Fruit fly (Drosophila melanogaster) whole organism, embryonic: ENCODE data around the gene CG17612.

Source experiments
- Atf3 ChIP-seq: fragments of 200-800 bp; sonication (Bioruptor generic); optimal IDR thresholded peaks from 3 replicates; lab custom pipeline; 2016; ENCODE audit warnings: missing biosample characterization, missing genetic modification characterization
- CG10267 ChIP-seq: fragments of 200-800 bp; sonication (Bioruptor generic); optimal IDR thresholded peaks from 2 replicates; lab custom pipeline; 2018; ENCODE audit warnings: missing biosample characterization, mild to moderate bottlenecking, missing genetic modification characterization, moderate library complexity
- CG10565 ChIP-seq: fragments of 200-800 bp; sonication (Bioruptor generic); optimal IDR thresholded peaks from 3 replicates; lab custom pipeline; 2016; ENCODE audit warnings: missing biosample characterization, mild to moderate bottlenecking, missing genetic modification characterization
- CG11085 ChIP-seq: fragments of 200-800 bp; sonication (Bioruptor generic); IDR thresholded peaks from 2 replicates; pipeline ENCODE4 v1.3.6; 2022; ENCODE audit warnings: missing biosample characterization, missing genetic modification characterization
- CG11560 ChIP-seq: fragments of 200-800 bp; sonication (Bioruptor generic); IDR thresholded peaks from 3 replicates; pipeline ENCODE4 v1.3.6; 2022; ENCODE audit warnings: missing biosample characterization, missing genetic modification characterization
- CG14014 ChIP-seq: fragments of 200-800 bp; sonication (Bioruptor generic); IDR thresholded peaks from 2 replicates; pipeline ENCODE4 v1.3.6; 2022; ENCODE audit warnings: missing biosample characterization, missing genetic modification characterization
- CG14050 ChIP-seq: fragments of 200-800 bp; sonication (Bioruptor generic); IDR thresholded peaks from 3 replicates; pipeline ENCODE4 v1.3.6; 2022; ENCODE audit warnings: missing biosample characterization, missing genetic modification characterization
- CG14710 ChIP-seq: fragments of 200-800 bp; sonication (Bioruptor generic); optimal IDR thresholded peaks from 3 replicates; lab custom pipeline; 2019; ENCODE audit warnings: missing biosample characterization, mild to moderate bottlenecking, missing genetic modification characterization, moderate library complexity
- CG15073 ChIP-seq: fragments of 200-800 bp; sonication (Bioruptor generic); optimal IDR thresholded peaks from 2 replicates; lab custom pipeline; 2016; ENCODE audit warnings: missing biosample characterization, missing genetic modification characterization
- CG17612 ChIP-seq: fragments of 200-800 bp; sonication (Bioruptor generic); IDR thresholded peaks from 2 replicates; pipeline ENCODE4 v1.3.6; 2022; ENCODE audit warnings: missing biosample characterization, missing genetic modification characterization
- CG18599 ChIP-seq: fragments of 200-800 bp; sonication (Bioruptor generic); optimal IDR thresholded peaks from 3 replicates; lab custom pipeline; 2017; ENCODE audit warnings: missing biosample characterization, missing genetic modification characterization, mild to moderate bottlenecking, moderate library complexity, missing genetic modification reagents
- CG18764 ChIP-seq: fragments of 200-800 bp; sonication (Bioruptor generic); optimal IDR thresholded peaks from 3 replicates; lab custom pipeline; 2016; ENCODE audit warnings: missing biosample characterization, missing genetic modification characterization
- CG30403 ChIP-seq: fragments of 200-800 bp; sonication (Bioruptor generic); optimal IDR thresholded peaks from 3 replicates; lab custom pipeline; 2016; ENCODE audit warnings: missing biosample characterization, missing genetic modification characterization
- CG30431 ChIP-seq: fragments of 200-800 bp; sonication (Bioruptor generic); optimal IDR thresholded peaks from 2 replicates; lab custom pipeline; 2017; ENCODE audit warnings: missing biosample characterization, missing genetic modification characterization
- CG32532 ChIP-seq: fragments of 200-800 bp; sonication (Bioruptor generic); IDR thresholded peaks from 2 replicates; pipeline ENCODE4 v1.3.6; 2022; ENCODE audit warnings: missing biosample characterization, missing genetic modification characterization
- CG32772 ChIP-seq: fragments of 200-800 bp; sonication (Bioruptor generic); IDR thresholded peaks from 2 replicates; pipeline ENCODE4 v1.3.6; 2022; ENCODE audit warnings: missing biosample characterization, missing genetic modification characterization
- CG3847 ChIP-seq: fragments of 200-800 bp; sonication (Bioruptor generic); IDR thresholded peaks from 2 replicates; pipeline ENCODE4 v1.3.6; 2022; ENCODE audit warnings: missing biosample characterization, missing genetic modification characterization
- CG4820 ChIP-seq: fragments of 200-800 bp; sonication (Bioruptor generic); optimal IDR thresholded peaks from 3 replicates; lab custom pipeline; 2016; ENCODE audit warnings: missing biosample characterization, missing genetic modification characterization
- CG8290 ChIP-seq, 3 experiments: fragments of 200-800 bp; sonication (Bioruptor generic); optimal IDR thresholded peaks; 2 replicates each; lab custom pipeline; 2016 to 2019; ENCODE audit warnings: missing biosample characterization in 3 of 3, missing genetic modification characterization in 3 of 3, mild to moderate bottlenecking in 2 of 3, moderate library complexity in 1 of 3
- CG8388 ChIP-seq: fragments of 200-800 bp; sonication (Bioruptor generic); optimal IDR thresholded peaks from 2 replicates; lab custom pipeline; 2019; ENCODE audit warnings: missing biosample characterization, mild to moderate bottlenecking, missing genetic modification characterization, moderate library complexity
- CG8478 ChIP-seq: fragments of >200 bp; optimal IDR thresholded peaks from 2 replicates; lab custom pipeline; 2018
- CHES-1-like ChIP-seq: fragments of 200-800 bp; sonication (Bioruptor generic); optimal IDR thresholded peaks from 2 replicates; lab custom pipeline; 2016; ENCODE audit warnings: missing biosample characterization, missing genetic modification characterization
- Chrac-16 ChIP-seq: fragments of 200-800 bp; sonication (Bioruptor generic); optimal IDR thresholded peaks from 3 replicates; lab custom pipeline; 2016; ENCODE audit warnings: missing biosample characterization, missing genetic modification characterization
- Dip2 ChIP-seq: fragments of 200-800 bp; sonication (Bioruptor generic); IDR thresholded peaks from 2 replicates; pipeline ENCODE4 v1.3.6; 2022; ENCODE audit warnings: missing biosample characterization, missing genetic modification characterization
- HLH3B ChIP-seq: fragments of 200-800 bp; sonication (Bioruptor generic); IDR thresholded peaks from 2 replicates; pipeline ENCODE4 v1.3.6; 2022; ENCODE audit warnings: missing biosample characterization, missing genetic modification characterization
- Hr39 ChIP-seq: fragments of >200 bp; optimal IDR thresholded peaks from 2 replicates; lab custom pipeline; 2017
- Lhr ChIP-seq: fragments of 200-800 bp; sonication (Bioruptor generic); optimal IDR thresholded peaks from 3 replicates; lab custom pipeline; 2017; ENCODE audit warnings: mild to moderate bottlenecking, missing biosample characterization, missing genetic modification reagents, missing genetic modification characterization
- Lpt ChIP-seq: fragments of >200 bp; optimal IDR thresholded peaks from 2 replicates; lab custom pipeline; 2018; ENCODE audit warnings: missing biosample characterization, missing genetic modification characterization
- Mad ChIP-seq: fragments of 200-800 bp; sonication (Bioruptor generic); optimal IDR thresholded peaks from 2 replicates; lab custom pipeline; 2016; ENCODE audit warnings: missing biosample characterization, missing genetic modification characterization
- Nf-YA ChIP-seq: fragments of 200-800 bp; sonication (Bioruptor generic); IDR thresholded peaks from 2 replicates; pipeline ENCODE4 v1.3.6; 2022; ENCODE audit warnings: missing biosample characterization, missing genetic modification characterization
- cato ChIP-seq: fragments of 200-800 bp; sonication (Bioruptor generic); optimal IDR thresholded peaks from 2 replicates; lab custom pipeline; 2016; ENCODE audit warnings: missing biosample characterization, missing genetic modification characterization, borderline replicate concordance
- dati ChIP-seq: fragments of 200-800 bp; sonication (Bioruptor generic); IDR thresholded peaks from 2 replicates; pipeline ENCODE4 v1.3.6; 2022; ENCODE audit warnings: missing biosample characterization, missing genetic modification characterization
- dmrt99B ChIP-seq: fragments of 200-800 bp; sonication (Bioruptor generic); optimal IDR thresholded peaks from 2 replicates; lab custom pipeline; 2018; ENCODE audit warnings: missing biosample characterization, mild to moderate bottlenecking, missing genetic modification characterization, moderate library complexity
- eve ChIP-seq, 2 experiments: fragments of >200 bp; optimal IDR thresholded peaks; 2 replicates each; lab custom pipeline; 2017; ENCODE audit warnings: missing biosample characterization in 2 of 2, missing genetic modification characterization in 2 of 2
- gcm ChIP-seq: fragments of 200-800 bp; sonication (Bioruptor generic); optimal IDR thresholded peaks from 2 replicates; lab custom pipeline; 2019; ENCODE audit warnings: missing biosample characterization, mild to moderate bottlenecking, missing genetic modification characterization, moderate library complexity
- gfzf ChIP-seq: fragments of 200-800 bp; sonication (Bioruptor generic); optimal IDR thresholded peaks from 2 replicates; lab custom pipeline; 2016; ENCODE audit warnings: missing biosample characterization, mild to moderate bottlenecking, missing genetic modification characterization, moderate library complexity
- gro ChIP-seq: fragments of 200-800 bp; sonication (Bioruptor generic); optimal IDR thresholded peaks from 2 replicates; lab custom pipeline; 2016; ENCODE audit warnings: missing biosample characterization, missing genetic modification characterization
- ind ChIP-seq: fragments of 200-800 bp; sonication (Bioruptor generic); optimal IDR thresholded peaks from 3 replicates; lab custom pipeline; 2016; ENCODE audit warnings: missing biosample characterization, missing genetic modification characterization
- kah ChIP-seq: fragments of 200-800 bp; sonication (Bioruptor generic); optimal IDR thresholded peaks from 2 replicates; lab custom pipeline; 2018; ENCODE audit warnings: missing biosample characterization, mild to moderate bottlenecking, missing genetic modification characterization
- kni ChIP-seq: fragments of 200-800 bp; sonication (Bioruptor generic); optimal IDR thresholded peaks from 3 replicates; lab custom pipeline; 2017; ENCODE audit warnings: mild to moderate bottlenecking, missing biosample characterization, missing genetic modification reagents, missing genetic modification characterization
- luna ChIP-seq: fragments of 200-800 bp; sonication (Bioruptor generic); optimal IDR thresholded peaks from 2 replicates; lab custom pipeline; 2016; ENCODE audit warnings: missing biosample characterization, missing genetic modification characterization
- mirr ChIP-seq: fragments of 200-800 bp; sonication (Bioruptor generic); optimal IDR thresholded peaks from 3 replicates; lab custom pipeline; 2018; ENCODE audit warnings: missing biosample characterization, mild to moderate bottlenecking, missing genetic modification characterization
- peb ChIP-seq: fragments of 200-800 bp; sonication (Bioruptor generic); IDR thresholded peaks from 2 replicates; pipeline ENCODE4 v1.3.6; 2022; ENCODE audit warnings: missing biosample characterization, missing genetic modification characterization
- psq ChIP-seq: fragments of 200-800 bp; sonication (Bioruptor generic); optimal IDR thresholded peaks from 2 replicates; lab custom pipeline; 2017; ENCODE audit warnings: missing biosample characterization, missing genetic modification characterization
- row ChIP-seq: fragments of 200-800 bp; sonication (Bioruptor generic); IDR thresholded peaks from 3 replicates; pipeline ENCODE4 v1.3.6; 2022; ENCODE audit warnings: missing biosample characterization, missing genetic modification characterization
- sd ChIP-seq: fragments of 200-800 bp; sonication (Bioruptor generic); optimal IDR thresholded peaks from 3 replicates; lab custom pipeline; 2018; ENCODE audit warnings: missing biosample characterization, mild to moderate bottlenecking, missing genetic modification characterization, moderate library complexity
- so ChIP-seq: fragments of 200-800 bp; sonication (Bioruptor generic); IDR thresholded peaks from 3 replicates; pipeline ENCODE4 v1.3.6; 2022; ENCODE audit warnings: missing biosample characterization, missing genetic modification characterization
- sug ChIP-seq: fragments of 200-800 bp; optimal IDR thresholded peaks from 2 replicates; lab custom pipeline; 2019; ENCODE audit warnings: missing biosample characterization, mild to moderate bottlenecking, missing genetic modification characterization, moderate library complexity
- tin ChIP-seq: fragments of 200-800 bp; sonication (Bioruptor generic); optimal IDR thresholded peaks from 3 replicates; lab custom pipeline; 2016; ENCODE audit warnings: missing biosample characterization, missing genetic modification characterization
- trem ChIP-seq: fragments of 200-800 bp; optimal IDR thresholded peaks from 3 replicates; lab custom pipeline; 2019; ENCODE audit warnings: missing biosample characterization, mild to moderate bottlenecking, missing genetic modification characterization, moderate library complexity
- vnd ChIP-seq: fragments of 200-800 bp; sonication (Bioruptor generic); IDR thresholded peaks from 3 replicates; pipeline ENCODE4 v1.3.6; 2022; ENCODE audit warnings: missing biosample characterization, missing genetic modification characterization; ENCODE audit not compliant: partially characterized antibody

The CG17612 gene

DNA sequence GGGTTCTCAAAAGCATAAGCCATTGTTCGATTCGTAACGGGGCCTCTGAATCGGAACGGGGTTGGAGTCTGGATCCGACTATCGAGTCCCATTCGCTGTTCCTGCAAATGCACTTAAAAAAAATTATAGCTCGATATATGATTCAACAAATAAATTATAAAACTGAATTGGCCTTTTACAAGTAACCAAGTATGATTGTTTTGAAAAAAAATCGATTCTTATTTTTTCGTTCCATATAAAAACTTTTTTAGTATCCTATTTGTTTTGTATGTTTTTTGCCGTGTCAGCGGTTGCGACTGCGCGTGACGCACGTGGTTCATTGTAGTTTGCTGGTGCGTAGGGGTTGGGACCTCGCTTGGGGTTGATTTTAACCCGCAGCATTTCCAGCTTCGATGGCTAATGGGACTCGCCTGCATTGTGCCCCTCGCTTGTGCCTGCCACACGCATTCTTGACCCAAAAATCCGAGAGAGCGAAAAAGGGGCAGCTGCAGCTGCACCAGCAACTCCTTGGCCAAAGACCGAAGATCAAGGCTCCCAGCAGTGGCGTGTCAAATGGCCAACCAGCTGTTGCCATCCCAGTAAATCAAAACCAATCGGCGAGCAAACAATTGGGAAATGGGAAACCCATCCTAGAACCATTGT lies 31.7 kb downstream of the CG17612 start (continued):
- TF ChIP-seq CG14710 (tag; lab: Kevin White, UChicago) (peak; percentile 89), CG14014 (GFP tag; lab: Robert Waterston, UW) (no peak), Lhr (GFP tag; lab: Kevin White, UChicago) (no peak), Chrac-16 (peak; percentile 73), CG18764 (GFP tag; lab: Kevin White, UChicago) (peak; percentile 26), CG17612 (GFP tag; lab: Robert Waterston, UW) (no peak; the same call in 1 of the 2 replicates), dati (GFP tag; lab: Robert Waterston, UW) (no peak), dmrt99B (tag; lab: Kevin White, UChicago) (peak; percentile 53), CG11560 (tag; lab: Robert Waterston, UW) (no peak), CG10565 (no peak), CG30403 (GFP tag; lab: Kevin White, UChicago) (peak; percentile 60), sug (no peak), CG4820 (GFP tag; lab: Kevin White, UChicago) (peak; percentile 70), Mad (GFP tag; lab: Kevin White, UChicago) (no peak), CG18599 (GFP tag; lab: Kevin White, UChicago) (peak; percentile 49), CG30431 (GFP tag; lab: Kevin White, UChicago) (peak; percentile 25), CG10267 (tag; lab: Kevin White, UChicago) (peak; percentile 88), gro (GFP tag; lab: Kevin White, UChicago) (no peak), kah (GFP tag; lab: Kevin White, UChicago) (no peak), CG3847 (0 out of 2 replicates have a peak, but pooled peaks have one; percentile 20), vnd (GFP tag; lab: Robert Waterston, UW) (no peak), Lpt (GFP tag; lab: Kevin White, UChicago) (no peak), gfzf (no peak), trem (tag; lab: Kevin White, UChicago) (peak; percentile 83), kni (peak; percentile 37), CG8388 (GFP tag; lab: Kevin White, UChicago) (peak; percentile 73), ind (GFP tag; lab: Kevin White, UChicago) (peak; percentile 9), row (GFP tag; lab: Robert Waterston, UW) (peak; percentile 82), Atf3 (peak; percentile 23), tin (GFP tag; lab: Kevin White, UChicago) (peak; percentile 59), Nf-YA (GFP tag; lab: Robert Waterston, UW) (no peak), CG14050 (GFP tag; lab: Robert Waterston, UW) (no peak), so (GFP tag; lab: Robert Waterston, UW) (no peak), luna (no peak), CG32532 (GFP tag; lab: Robert Waterston, UW) (no peak; the same call in 1 of the 2 replicates), CG15073 (GFP tag; lab: Kevin White, UChicago) (no peak), cato (GFP tag; lab: Kevin White, UChicago) (peak; percentile 5), gcm (GFP tag; lab: Kevin White, UChicago) (peak; percentile 86), eve (GFP tag; optimal IDR thresholded peaks at IDR 0.05; lab: Kevin White, UChicago) (no peak), CG32772 (GFP tag; lab: Robert Waterston, UW) (no peak), Dip2 (GFP tag; lab: Robert Waterston, UW) (no peak), psq (no peak), CG8290 (GFP tag; optimal IDR thresholded peaks at IDR 0.05; lab: Kevin White, UChicago) (peak; percentile 42), CG8290 (tag; optimal IDR thresholded peaks at IDR 0.05; lab: Kevin White, UChicago) (no peak), CHES-1-like (GFP tag; lab: Kevin White, UChicago) (peak; percentile 37), CG8478 (no peak), mirr (GFP tag; lab: Kevin White, UChicago) (no peak), Hr39 (no peak), peb (GFP tag; lab: Robert Waterston, UW) (no peak), CG11085 (GFP tag; lab: Robert Waterston, UW) (no peak), sd (tag; lab: Kevin White, UChicago) (no peak), HLH3B (GFP tag; lab: Robert Waterston, UW) (no peak)
